Fruit fly (Drosophila melanogaster): ENCODE data around the gene CG5151.

CG5151 gene

dm6 chr3L:16136819-16137553 is 27.5 kb downstream of the CG5151 start (continued):
- TF ChIP-seq tin (GFP tag; optimal IDR thresholded peaks at IDR 0.05) (no peak), CG12104 (GFP tag; optimal IDR thresholded peaks at IDR 0.05) (no peak), mam (GFP tag; optimal IDR thresholded peaks at IDR 0.05) (no peak), CG14014 (GFP tag; IDR thresholded peaks at IDR 0.05) (no peak), psq (GFP tag; optimal IDR thresholded peaks at IDR 0.05) (no peak), onecut (GFP tag; IDR thresholded peaks at IDR 0.05) (no peak), Antp (GFP tag; optimal IDR thresholded peaks at IDR 0.05) (no peak), CG12659 (GFP tag; optimal IDR thresholded peaks at IDR 0.05) (no peak), chinmo (GFP tag; IDR thresholded peaks at IDR 0.05; ENCODE audit: partially characterized antibody) (0 out of 4 replicates have a peak, but pooled peaks have one; percentile 48), CG10959 (GFP tag; IDR thresholded peaks at IDR 0.05) (no peak), CG9437 (GFP tag; optimal IDR thresholded peaks at IDR 0.05) (no peak), CG10321 (GFP tag; IDR thresholded peaks at IDR 0.05) (no peak), CrebB (tag; optimal IDR thresholded peaks at IDR 0.05) (no peak), cas (GFP tag; IDR thresholded peaks at IDR 0.05) (no peak), Hand (GFP tag; optimal IDR thresholded peaks at IDR 0.05) (no peak), Gug (GFP tag; IDR thresholded peaks at IDR 0.05) (no peak), ssp (GFP tag; IDR thresholded peaks at IDR 0.05) (no peak), CG6791 (GFP tag; IDR thresholded peaks at IDR 0.05; ENCODE audit: partially characterized antibody) (no peak), Med (GFP tag) (peak; percentile 77), amos (GFP tag; IDR thresholded peaks at IDR 0.05; ENCODE audit: partially characterized antibody) (no peak), corto (GFP tag; optimal IDR thresholded peaks at IDR 0.05) (no peak), CG15479 (GFP tag; optimal IDR thresholded peaks at IDR 0.05) (no peak)

- TF ChIP-seq CG12155 (GFP tag; optimal IDR thresholded peaks at IDR 0.05): no peak
- no peak for TF ChIP-seq dm (GFP tag; optimal IDR thresholded peaks at IDR 0.05)
- no peak for TF ChIP-seq CHES-1-like (GFP tag; optimal IDR thresholded peaks at IDR 0.05)
- 0 out of 4 replicates have a peak, but pooled peaks have one; percentile 8 for TF ChIP-seq Dll (GFP tag; IDR thresholded peaks at IDR 0.05; ENCODE audit: partially characterized antibody)
- no peak for TF ChIP-seq chn (GFP tag; optimal IDR thresholded peaks at IDR 0.05)
- TF ChIP-seq klu (GFP tag; IDR thresholded peaks at IDR 0.05): no peak
- TF ChIP-seq CG12769 (tag; optimal IDR thresholded peaks at IDR 0.05): no peak
- TF ChIP-seq Gug (GFP tag; IDR thresholded peaks at IDR 0.05): no peak
- 0 out of 2 replicates have a peak, but pooled peaks have one; percentile 3 for TF ChIP-seq Rx (GFP tag; IDR thresholded peaks at IDR 0.05)
- TF ChIP-seq sc (optimal IDR thresholded peaks at IDR 0.05): no peak
- no peak for TF ChIP-seq sc (GFP tag; optimal IDR thresholded peaks at IDR 0.05)
- TF ChIP-seq H2.0 (GFP tag; IDR thresholded peaks at IDR 0.05): 0 out of 2 replicates have a peak, but pooled peaks have one; percentile 3
- TF ChIP-seq Ravus (GFP tag; IDR thresholded peaks at IDR 0.05): no peak
- no peak for TF ChIP-seq ewg (GFP tag; optimal IDR thresholded peaks at IDR 0.05)
- no peak for TF ChIP-seq CG5953 (GFP tag; IDR thresholded peaks at IDR 0.05)
- TF ChIP-seq CG4617 (GFP tag; optimal IDR thresholded peaks at IDR 0.05; ENCODE audit: borderline replicate concordance): peak; percentile 44
- no peak for TF ChIP-seq CG17612 (GFP tag; IDR thresholded peaks at IDR 0.05)
- no peak for TF ChIP-seq CoRest (tag; optimal IDR thresholded peaks at IDR 0.05)
- no peak for TF ChIP-seq ken (GFP tag; IDR thresholded peaks at IDR 0.05)
- TF ChIP-seq nau (GFP tag; optimal IDR thresholded peaks at IDR 0.05): no peak
- no peak for TF ChIP-seq HmgD (GFP tag; optimal IDR thresholded peaks at IDR 0.05)
- TF ChIP-seq z (GFP tag; IDR thresholded peaks at IDR 0.05): no peak
- TF ChIP-seq CG15696 (tag; optimal IDR thresholded peaks at IDR 0.05): no peak
- TF ChIP-seq zfh1 (GFP tag; IDR thresholded peaks at IDR 0.05): 0 out of 3 replicates have a peak, but pooled peaks have one; percentile 8
- TF ChIP-seq CG6254 (GFP tag; optimal IDR thresholded peaks at IDR 0.05): no peak
- no peak for TF ChIP-seq CG18599 (GFP tag; optimal IDR thresholded peaks at IDR 0.05)
- TF ChIP-seq dpn (GFP tag; optimal IDR thresholded peaks at IDR 0.05): no peak
- no peak for TF ChIP-seq org-1 (GFP tag; optimal IDR thresholded peaks at IDR 0.05)
- TF ChIP-seq dati (GFP tag; IDR thresholded peaks at IDR 0.05): 0 out of 2 replicates have a peak, but pooled peaks have one; percentile 5
- no peak for TF ChIP-seq CG14014 (GFP tag; IDR thresholded peaks at IDR 0.05)
- TF ChIP-seq B-H1 (GFP tag; IDR thresholded peaks at IDR 0.05): no peak
Measured at dm6 chr3L:16132067-16132418, 32.5 kb downstream of the CG5151 start.
